Worm (Caenorhabditis elegans) whole organism, L4 larva: ENCODE data around the gene F35G2.5.

Experiments used
- F10B5.3 ChIP-seq: sonication (generic microtip); optimal IDR thresholded peaks from 2 replicates; lab custom pipeline; 2016; ENCODE audit warnings: mild to moderate bottlenecking, missing genetic modification characterization, missing compliant biosample characterization
- R02D3.7 ChIP-seq: fragments of 150-350 bp; sonication (generic microtip); optimal IDR thresholded peaks from 3 replicates; lab custom pipeline; 2014; ENCODE audit warnings: missing biosample characterization, missing genetic modification characterization
- T20F7.1 ChIP-seq: fragments of 200-800 bp; sonication (Bioruptor generic); optimal IDR thresholded peaks from 2 replicates; lab custom pipeline; 2018; ENCODE audit warnings: mild to moderate bottlenecking, missing genetic modification characterization, missing compliant biosample characterization
- T26A8.4 ChIP-seq: fragments of 200-800 bp; sonication (Bioruptor generic); IDR thresholded peaks from 2 replicates; pipeline ENCODE4 v1.3.6; 2022; ENCODE audit warnings: missing genetic modification characterization, missing compliant biosample characterization
- aha-1 ChIP-seq: fragments of 150-350 bp; peaks from one replicate; lab custom pipeline; 2014; ENCODE audit warnings: missing biosample characterization, missing genetic modification characterization
- aly-2 ChIP-seq: sonication (generic microtip); optimal IDR thresholded peaks from 2 replicates; lab custom pipeline; 2018; ENCODE audit warnings: missing biosample characterization, missing genetic modification characterization
- ama-1 ChIP-seq: fragments of 150-350 bp; optimal IDR thresholded peaks from 2 replicates; lab custom pipeline; 2014; ENCODE audit warnings: inconsistent platforms, mixed read lengths
- arid-1 ChIP-seq: fragments of 200-800 bp; sonication (Bioruptor generic); conservative IDR thresholded peaks from 2 replicates; pipeline ENCODE4 v1.3.6; 2022; ENCODE audit warnings: missing genetic modification reagents, missing genetic modification characterization, missing compliant biosample characterization
- ceh-20 ChIP-seq: fragments of 200-800 bp; sonication (Bioruptor generic); IDR thresholded peaks from 2 replicates; pipeline ENCODE4 v1.3.6; 2022; ENCODE audit warnings: missing genetic modification reagents, missing genetic modification characterization, missing compliant biosample characterization
- ceh-32 ChIP-seq: sonication (generic microtip); optimal IDR thresholded peaks from 2 replicates; lab custom pipeline; 2016; ENCODE audit warnings: mild to moderate bottlenecking, missing genetic modification characterization, missing compliant biosample characterization; ENCODE audit not compliant: poor library complexity
- cey-2 ChIP-seq: sonication (generic microtip); optimal IDR thresholded peaks from 3 replicates; lab custom pipeline; 2017; ENCODE audit warnings: missing genetic modification characterization, mild to moderate bottlenecking, missing compliant biosample characterization, antibody characterized with exemption, borderline replicate concordance; ENCODE audit not compliant: insufficient read depth
- daf-12 ChIP-seq: fragments of 150-350 bp; optimal IDR thresholded peaks from 2 replicates; lab custom pipeline; 2014; ENCODE audit warnings: missing biosample characterization, missing genetic modification reagents, missing genetic modification characterization
- daf-8 ChIP-seq: fragments of 200-800 bp; sonication (Bioruptor generic); IDR thresholded peaks from 2 replicates; pipeline ENCODE4 v1.3.6; 2022; ENCODE audit warnings: missing genetic modification characterization, missing compliant biosample characterization
- dmd-9 ChIP-seq: fragments of 200-800 bp; sonication (Bioruptor generic); IDR thresholded peaks from 2 replicates; pipeline ENCODE4 v1.3.6; 2022; ENCODE audit warnings: missing genetic modification reagents, missing genetic modification characterization, missing compliant biosample characterization
- egl-27 ChIP-seq: sonication (generic microtip); optimal IDR thresholded peaks from 3 replicates; lab custom pipeline; 2017; ENCODE audit warnings: missing biosample characterization, missing genetic modification reagents, missing genetic modification characterization
- egl-43 ChIP-seq: fragments of 200-800 bp; sonication (Bioruptor generic); IDR thresholded peaks from 2 replicates; pipeline ENCODE4 v1.3.6; 2022; ENCODE audit warnings: missing genetic modification reagents, missing genetic modification characterization, missing compliant biosample characterization
- gei-8 ChIP-seq: fragments of 200-800 bp; sonication (Bioruptor generic); optimal IDR thresholded peaks from 2 replicates; lab custom pipeline; 2018; ENCODE audit warnings: mild to moderate bottlenecking, missing genetic modification characterization, missing compliant biosample characterization
- hif-1 ChIP-seq, 2 experiments: sonication (generic microtip); optimal IDR thresholded peaks; 2 replicates each; lab custom pipeline; 2016 to 2017; ENCODE audit warnings: missing compliant biosample characterization in 2 of 2, missing genetic modification characterization in 2 of 2, missing genetic modification reagents in 2 of 2, missing genotype in 2 of 2, mild to moderate bottlenecking in 1 of 2
- hlh-11 ChIP-seq: fragments of 200-800 bp; sonication (Bioruptor generic); optimal IDR thresholded peaks from 2 replicates; lab custom pipeline; 2018; ENCODE audit warnings: mild to moderate bottlenecking, missing genetic modification characterization, missing compliant biosample characterization
- madf-9 ChIP-seq: fragments of 200-800 bp; sonication (Bioruptor generic); conservative IDR thresholded peaks from 2 replicates; pipeline ENCODE4 v1.3.6; 2022; ENCODE audit warnings: missing genetic modification reagents, missing genetic modification characterization, missing compliant biosample characterization
- mxl-3 ChIP-seq: fragments of 200-800 bp; sonication (Bioruptor generic); optimal IDR thresholded peaks from 2 replicates; lab custom pipeline; 2018; ENCODE audit warnings: mild to moderate bottlenecking, missing genetic modification characterization, missing compliant biosample characterization
- nhr-11 ChIP-seq: fragments of 150-350 bp; optimal IDR thresholded peaks from 2 replicates; lab custom pipeline; 2014; ENCODE audit warnings: missing biosample characterization, missing genetic modification characterization
- nhr-25 ChIP-seq: sonication (generic microtip); optimal IDR thresholded peaks from 2 replicates; lab custom pipeline; 2017; ENCODE audit warnings: missing genetic modification characterization, mild to moderate bottlenecking, missing compliant biosample characterization, antibody characterized with exemption, moderate library complexity, borderline replicate concordance; ENCODE audit not compliant: insufficient read depth
- nhr-28 ChIP-seq: fragments of 150-350 bp; optimal IDR thresholded peaks from 2 replicates; lab custom pipeline; 2014; ENCODE audit warnings: missing biosample characterization, missing genetic modification characterization
- nhr-41 ChIP-seq: fragments of 200-800 bp; sonication (Bioruptor generic); IDR thresholded peaks from 2 replicates; pipeline ENCODE4 v1.3.6; 2022; ENCODE audit warnings: missing genetic modification reagents, missing genetic modification characterization, missing compliant biosample characterization
- nhr-76 ChIP-seq: fragments of 150-350 bp; optimal IDR thresholded peaks from 2 replicates; lab custom pipeline; 2014; ENCODE audit warnings: missing biosample characterization, missing genetic modification characterization
- php-3 ChIP-seq: fragments of 200-800 bp; sonication (Bioruptor generic); IDR thresholded peaks from 2 replicates; pipeline ENCODE4 v1.3.6; 2022; ENCODE audit warnings: missing genetic modification reagents, missing genetic modification characterization, missing compliant biosample characterization
- pqm-1 ChIP-seq: sonication (generic microtip); optimal IDR thresholded peaks from 2 replicates; lab custom pipeline; 2017; ENCODE audit warnings: missing biosample characterization, missing genetic modification characterization
- spr-1 ChIP-seq: sonication (generic microtip); optimal IDR thresholded peaks from 2 replicates; lab custom pipeline; 2016; ENCODE audit warnings: mild to moderate bottlenecking, missing genetic modification characterization, missing compliant biosample characterization
- unc-62 ChIP-seq, 3 experiments: fragments of 150-350 bp in 1 of 3; sonication (generic microtip); optimal IDR thresholded peaks in 2 of 3; peaks in 1 of 3; 1 replicate in 1 of 3; 2 replicates in 2 of 3; lab custom pipeline; 2014 to 2017; ENCODE audit warnings: missing biosample characterization in 3 of 3, missing genetic modification characterization in 3 of 3, missing genetic modification reagents in 3 of 3, missing genotype in 1 of 3

F35G2.5 gene

ce11 chrIV:12215762-12216295, 3.6 kb upstream of the F35G2.5 start, which contains the start of gene phy-2 (continued):
- TF ChIP-seq madf-9 (GFP tag; lab: Robert Waterston, UW) (no peak), unc-62 (GFP tag; optimal IDR thresholded peaks at IDR 0.05 in 1 of 2; lab: Kevin White, UChicago) (peak in 1 of 2 experiments; percentile 89), unc-62 (tag; optimal IDR thresholded peaks at IDR 0.05; lab: Kevin White, UChicago) (no peak)

DNA sequence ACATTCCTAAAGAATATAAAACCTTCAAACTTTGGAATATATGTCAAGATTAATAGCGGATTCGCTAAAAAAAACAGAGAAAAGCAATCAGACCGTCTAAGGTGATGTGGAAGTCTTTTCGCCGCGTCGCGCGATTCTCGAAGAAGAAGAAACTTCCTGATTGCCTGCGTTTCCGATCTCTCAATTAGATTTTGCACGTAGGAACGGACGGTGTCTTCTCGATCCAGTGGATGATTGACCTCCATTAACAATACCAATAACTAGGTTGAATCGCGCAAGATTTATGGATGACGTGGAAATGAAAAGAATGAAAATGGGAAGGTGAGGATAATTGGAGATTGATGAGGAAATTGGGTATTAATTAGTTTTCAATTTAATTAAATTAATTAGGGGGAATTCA, 2.3 kb upstream of the F35G2.5 start:
- no peak for TF ChIP-seq T20F7.1 (GFP tag; lab: Kevin White, UChicago)
- no peak for TF ChIP-seq aly-2
- no peak for TF ChIP-seq nhr-76 (tag; lab: Kevin White, UChicago)
- TF ChIP-seq daf-8: no peak
- TF ChIP-seq daf-12 (tag; lab: Kevin White, UChicago): no peak
- no peak for TF ChIP-seq hif-1 (tag; optimal IDR thresholded peaks at IDR 0.05; lab: Kevin White, UChicago)
- TF ChIP-seq T26A8.4 (GFP tag; lab: Robert Waterston, UW): 0 out of 2 replicates have a peak, but pooled peaks have one; percentile 34
- TF ChIP-seq nhr-11 (tag; lab: Kevin White, UChicago): no peak
- TF ChIP-seq egl-27: no peak
- TF ChIP-seq spr-1 (tag; lab: Kevin White, UChicago): no peak
- no peak for TF ChIP-seq F10B5.3 (tag; lab: Kevin White, UChicago)
- TF ChIP-seq nhr-25: peak; percentile 58
- no peak for TF ChIP-seq gei-8
- peak in 1 of 2 experiments; percentile 80 for TF ChIP-seq unc-62 (GFP tag; optimal IDR thresholded peaks at IDR 0.05 in 1 of 2; lab: Kevin White, UChicago)
- no peak for TF ChIP-seq unc-62 (tag; optimal IDR thresholded peaks at IDR 0.05; lab: Kevin White, UChicago)
- TF ChIP-seq hlh-11 (tag; lab: Kevin White, UChicago): peak; percentile 8
- no peak for TF ChIP-seq php-3 (GFP tag; lab: Robert Waterston, UW)
- TF ChIP-seq ceh-32 (tag; lab: Kevin White, UChicago): no peak
- peak; percentile 63 for TF ChIP-seq ama-1
- no peak for TF ChIP-seq arid-1 (GFP tag; lab: Robert Waterston, UW)
- peak; percentile 22 for TF ChIP-seq nhr-28

- no peak for TF ChIP-seq mxl-3 (GFP tag; lab: Kevin White, UChicago)
- TF ChIP-seq daf-12 (tag; lab: Kevin White, UChicago): no peak
- TF ChIP-seq dmd-9 (GFP tag; lab: Robert Waterston, UW): no peak
- peak; percentile 37 to 95 for TF ChIP-seq hif-1 (tag; optimal IDR thresholded peaks at IDR 0.05; lab: Kevin White, UChicago)
- TF ChIP-seq ceh-20 (GFP tag; lab: Robert Waterston, UW): no peak
- TF ChIP-seq aha-1: peak; percentile 54
- TF ChIP-seq nhr-41 (GFP tag; lab: Robert Waterston, UW): no peak
- TF ChIP-seq T20F7.1 (GFP tag; lab: Kevin White, UChicago): no peak
- TF ChIP-seq pqm-1 (tag; lab: Kevin White, UChicago): no peak
- TF ChIP-seq R02D3.7 (tag; lab: Kevin White, UChicago): no peak
- no peak for TF ChIP-seq T26A8.4 (GFP tag; lab: Robert Waterston, UW)
Observed at ce11 chrIV:12218253-12218652, 1.2 kb upstream of the F35G2.5 start.

ce11 chrIV:12227012-12227411, 7.6 kb downstream of the F35G2.5 start, which contains the start of gene mlt-3:
Gene mlt-3, minus strand, starts transcription at chrIV:12227112.
- no peak for TF ChIP-seq cey-2 (tag; lab: Kevin White, UChicago)

DNA sequence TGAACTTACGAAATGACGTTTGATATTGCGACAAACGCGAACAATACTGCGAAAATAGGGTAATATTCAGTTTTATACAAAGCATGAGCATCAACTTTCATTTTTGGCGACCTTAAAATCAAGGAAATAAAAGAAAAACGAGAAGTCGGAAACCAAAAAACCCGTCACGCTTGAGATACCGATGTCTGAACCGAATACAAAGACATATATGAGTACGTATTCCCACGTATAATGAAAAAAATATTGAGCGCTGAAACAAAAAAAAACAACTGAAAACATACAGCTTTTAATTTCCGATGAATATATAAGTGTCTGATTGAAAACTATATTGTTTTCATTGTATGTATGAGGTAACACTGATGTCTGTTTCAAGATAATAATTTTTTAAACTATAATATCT, 10.3 kb downstream of the F35G2.5 start, which contains the start of gene sre-18:
Gene sre-18, minus strand, starts transcription at position 101 of the 400 bp plus-strand sequence.
- TF ChIP-seq egl-43: no peak
- TF ChIP-seq, all 104 proteins: peak for 0
